Fruit fly (Drosophila melanogaster): ENCODE measurements around the gene CG7384.

Gene CG7384

dm6 chr2L:10543992-10544391 is 33.7 kb upstream of the CG7384 start (continued):
- peak; percentile 81 for TF ChIP-seq CG6654 (GFP tag; optimal IDR thresholded peaks at IDR 0.05)
- TF ChIP-seq CG31441 (GFP tag; IDR thresholded peaks at IDR 0.05), result no peak
- no peak for TF ChIP-seq vfl (GFP tag; optimal IDR thresholded peaks at IDR 0.05)
- TF ChIP-seq ash1 (GFP tag; optimal IDR thresholded peaks at IDR 0.05), result no peak
- no peak for TF ChIP-seq CG13287 (GFP tag; IDR thresholded peaks at IDR 0.05; ENCODE audit: partially characterized antibody)
- no peak for TF ChIP-seq CG18764 (GFP tag; optimal IDR thresholded peaks at IDR 0.05)
- peak; percentile 5 for TF ChIP-seq grau (tag; optimal IDR thresholded peaks at IDR 0.05)
- no peak for TF ChIP-seq eve (GFP tag; optimal IDR thresholded peaks at IDR 0.05)
- TF ChIP-seq CG12744 (GFP tag; optimal IDR thresholded peaks at IDR 0.05), result no peak
- peak in 1 of 2 experiments; percentile 34 for TF ChIP-seq Hr51 (GFP tag; optimal IDR thresholded peaks at IDR 0.05)
- no peak for TF ChIP-seq CG10321 (GFP tag; IDR thresholded peaks at IDR 0.05)
- TF ChIP-seq Camta (GFP tag; optimal IDR thresholded peaks at IDR 0.05), result no peak
- peak; percentile 11 for TF ChIP-seq Oli (tag; optimal IDR thresholded peaks at IDR 0.05)
- no peak for TF ChIP-seq CG11093 (GFP tag; IDR thresholded peaks at IDR 0.05)
- no peak for TF ChIP-seq CG5953 (GFP tag; IDR thresholded peaks at IDR 0.05)
- TF ChIP-seq h (optimal IDR thresholded peaks at IDR 0.05), result no peak
- no peak for TF ChIP-seq Dref (GFP tag; IDR thresholded peaks at IDR 0.05)
- no peak for TF ChIP-seq pb (GFP tag; optimal IDR thresholded peaks at IDR 0.05)
- TF ChIP-seq CG6272 (GFP tag; IDR thresholded peaks at IDR 0.05), result peak; percentile 25; the same call in 1 of the 2 replicates
- TF ChIP-seq fru (optimal IDR thresholded peaks at IDR 0.05), result no peak
- no peak for TF ChIP-seq nom (GFP tag; optimal IDR thresholded peaks at IDR 0.05)
- TF ChIP-seq cato (GFP tag; optimal IDR thresholded peaks at IDR 0.05; ENCODE audit: borderline replicate concordance), result no peak
- no peak for TF ChIP-seq E2f2 (GFP tag; IDR thresholded peaks at IDR 0.05)
- no peak for TF ChIP-seq CG6689 (GFP tag; IDR thresholded peaks at IDR 0.05)
- no peak for TF ChIP-seq CG3847 (GFP tag; IDR thresholded peaks at IDR 0.05)
- no peak for TF ChIP-seq fd64A (GFP tag; optimal IDR thresholded peaks at IDR 0.05)
- TF ChIP-seq CG4360 (GFP tag; IDR thresholded peaks at IDR 0.05), result no peak
- no peak for TF ChIP-seq CG8765 (GFP tag; IDR thresholded peaks at IDR 0.05)
- TF ChIP-seq CG7271 (tag; optimal IDR thresholded peaks at IDR 0.05), result no peak
- no peak for TF ChIP-seq Elba2 (GFP tag; optimal IDR thresholded peaks at IDR 0.05)
- TF ChIP-seq sug (tag; optimal IDR thresholded peaks at IDR 0.05), result no peak
- no peak for TF ChIP-seq CG11723 (GFP tag; optimal IDR thresholded peaks at IDR 0.05)
- TF ChIP-seq maf-S (GFP tag; optimal IDR thresholded peaks at IDR 0.05), result no peak
- no peak for TF ChIP-seq tin (GFP tag; optimal IDR thresholded peaks at IDR 0.05)
- TF ChIP-seq crc (GFP tag; optimal IDR thresholded peaks at IDR 0.05), result no peak
- no peak for TF ChIP-seq MBD-R2 (GFP tag; IDR thresholded peaks at IDR 0.05)
- no peak for TF ChIP-seq wdn (GFP tag; IDR thresholded peaks at IDR 0.05)
- TF ChIP-seq CG10366 (GFP tag; IDR thresholded peaks at IDR 0.05), result peak; percentile 15; the same call in 1 of the 2 replicates
- TF ChIP-seq hb (GFP tag; IDR thresholded peaks at IDR 0.05; ENCODE audit: partially characterized antibody), result no peak
- TF ChIP-seq CG11695 (GFP tag; IDR thresholded peaks at IDR 0.05), result peak; percentile 55; the same call in 1 of the 3 replicates
- no peak for TF ChIP-seq CG11085 (GFP tag; IDR thresholded peaks at IDR 0.05)
- TF ChIP-seq ken (GFP tag; IDR thresholded peaks at IDR 0.05), result peak; percentile 47; the same call in 1 of the 3 replicates
- TF ChIP-seq CG15073 (GFP tag; optimal IDR thresholded peaks at IDR 0.05), result peak; percentile 68
- no peak for TF ChIP-seq btn (GFP tag; optimal IDR thresholded peaks at IDR 0.05)
- no peak for TF ChIP-seq CG2202 (tag; optimal IDR thresholded peaks at IDR 0.05)
- TF ChIP-seq CG13775 (GFP tag; optimal IDR thresholded peaks at IDR 0.05), result no peak
- TF ChIP-seq seq (GFP tag; IDR thresholded peaks at IDR 0.05), result no peak
- TF ChIP-seq lov (optimal IDR thresholded peaks at IDR 0.05), result no peak
- no peak for TF ChIP-seq lov (GFP tag; IDR thresholded peaks at IDR 0.05)
- TF ChIP-seq CG17186 (GFP tag; optimal IDR thresholded peaks at IDR 0.05), result no peak
- TF ChIP-seq ATbp (GFP tag; optimal IDR thresholded peaks at IDR 0.05), result no peak
- TF ChIP-seq CG14710 (tag; optimal IDR thresholded peaks at IDR 0.05), result no peak
- TF ChIP-seq CG10431 (GFP tag; optimal IDR thresholded peaks at IDR 0.05), result no peak
